Worm (Caenorhabditis elegans): ENCODE data around the gene Y67D8A.2.

Y67D8A.2 gene

ce11 chrIV:3246873-3247272 lies 24.6 kb downstream of the Y67D8A.2 start:
- TF ChIP-seq unc-62 (GFP tag; optimal IDR thresholded peaks at IDR 0.05) = no peak

ce11 chrIV:3250020-3250419 lies 27.8 kb downstream of the Y67D8A.2 start:
- no peak for TF ChIP-seq unc-62 (GFP tag; optimal IDR thresholded peaks at IDR 0.05)

ce11 chrIV:3251551-3251950 lies 29.3 kb downstream of the Y67D8A.2 start:
- no peak for TF ChIP-seq unc-62 (GFP tag; optimal IDR thresholded peaks at IDR 0.05)

ce11 chrIV:3252047-3252446 lies 29.8 kb downstream of the Y67D8A.2 start:
- no peak for TF ChIP-seq unc-62 (GFP tag; optimal IDR thresholded peaks at IDR 0.05)

- TF ChIP-seq unc-62 (GFP tag; optimal IDR thresholded peaks at IDR 0.05) = no peak
Measured at ce11 chrIV:3254443-3254842, 32.2 kb downstream of the Y67D8A.2 start, which contains the start of gene dmd-9. Gene dmd-9, minus strand, starts transcription at chrIV:3254543.

- TF ChIP-seq unc-62 (GFP tag; optimal IDR thresholded peaks at IDR 0.05) = no peak
Measured at ce11 chrIV:3256866-3257265, 34.6 kb downstream of the Y67D8A.2 start.

ce11 chrIV:3258528-3258927 lies 36.3 kb downstream of the Y67D8A.2 start, which contains the start of gene T26C12.1:
Gene T26C12.1, plus strand, starts transcription at chrIV:3258910.
- TF ChIP-seq unc-62 (GFP tag; optimal IDR thresholded peaks at IDR 0.05) = no peak

ce11 chrIV:3260216-3260615 lies 38.0 kb downstream of the Y67D8A.2 start:
- TF ChIP-seq unc-62 (GFP tag; optimal IDR thresholded peaks at IDR 0.05) = no peak

- no peak for TF ChIP-seq unc-62 (GFP tag; optimal IDR thresholded peaks at IDR 0.05)
Measured at ce11 chrIV:3261761-3262160, 39.5 kb downstream of the Y67D8A.2 start.

- no peak for TF ChIP-seq unc-62 (GFP tag; optimal IDR thresholded peaks at IDR 0.05)
Measured at ce11 chrIV:3265657-3266056, 43.4 kb downstream of the Y67D8A.2 start, which contains the start of gene T26C12.2. Gene T26C12.2, minus strand, starts transcription at chrIV:3265757.

- no peak for TF ChIP-seq unc-62 (GFP tag; optimal IDR thresholded peaks at IDR 0.05)
Measured at ce11 chrIV:3266841-3267240, 44.6 kb downstream of the Y67D8A.2 start.

ce11 chrIV:3267581-3267980 lies 45.3 kb downstream of the Y67D8A.2 start, which contains the start of gene clec-173:
Gene clec-173, minus strand, starts transcription at chrIV:3267681.
- TF ChIP-seq unc-62 (GFP tag; optimal IDR thresholded peaks at IDR 0.05) = no peak

ce11 chrIV:3271342-3271741 lies 49.1 kb downstream of the Y67D8A.2 start:
- TF ChIP-seq unc-62 (GFP tag; optimal IDR thresholded peaks at IDR 0.05) = no peak

- no peak for TF ChIP-seq unc-62 (GFP tag; optimal IDR thresholded peaks at IDR 0.05)
Measured at ce11 chrIV:3273295-3273694, 51.1 kb downstream of the Y67D8A.2 start, which contains the start of gene T26C12.3. Gene T26C12.3, minus strand, starts transcription at chrIV:3273395.

- TF ChIP-seq unc-62 (GFP tag; optimal IDR thresholded peaks at IDR 0.05) = no peak
Measured at ce11 chrIV:3278822-3279221, 56.6 kb downstream of the Y67D8A.2 start.

ce11 chrIV:3289237-3289636 lies 67.0 kb downstream of the Y67D8A.2 start, which contains the start of gene gcy-23:
Gene gcy-23, minus strand, starts transcription at chrIV:3289337.
- TF ChIP-seq unc-62 (GFP tag; optimal IDR thresholded peaks at IDR 0.05) = no peak

ce11 chrIV:3291977-3292561 lies 69.8 kb downstream of the Y67D8A.2 start, which contains the start of gene W08E12.8:
Gene W08E12.8, plus strand, starts transcription at chrIV:3292371.
- no peak for TF ChIP-seq unc-62 (GFP tag; optimal IDR thresholded peaks at IDR 0.05)
